Fruit fly (Drosophila melanogaster): Measurements from ENCODE around the gene CG44836.

The CG44836 gene

dm6 chr3L:16385252-16385879 is 14.7 kb downstream of the CG44836 start:
- no peak for TF ChIP-seq Dll (optimal IDR thresholded peaks at IDR 0.05)
- TF ChIP-seq psq (optimal IDR thresholded peaks at IDR 0.05) = no peak
- no peak for TF ChIP-seq usp (GFP tag; optimal IDR thresholded peaks at IDR 0.05)
- TF ChIP-seq pan (optimal IDR thresholded peaks at IDR 0.05) = no peak
- no peak for TF ChIP-seq EcR (GFP tag; optimal IDR thresholded peaks at IDR 0.05)
- no peak for TF ChIP-seq CG8478 (optimal IDR thresholded peaks at IDR 0.05)

- TF ChIP-seq CG8478 (optimal IDR thresholded peaks at IDR 0.05) (no peak), EcR (GFP tag; optimal IDR thresholded peaks at IDR 0.05) (no peak), pan (optimal IDR thresholded peaks at IDR 0.05) (no peak), usp (GFP tag; optimal IDR thresholded peaks at IDR 0.05) (no peak), psq (optimal IDR thresholded peaks at IDR 0.05) (no peak)
These were observed 15.8 kb downstream of the CG44836 start for dm6 chr3L:16384145-16384705.

dm6 chr3L:16383056-16383455 is 17.0 kb downstream of the CG44836 start:
- TF ChIP-seq CG8478 (optimal IDR thresholded peaks at IDR 0.05) (no peak), usp (GFP tag; optimal IDR thresholded peaks at IDR 0.05) (no peak), Dll (optimal IDR thresholded peaks at IDR 0.05) (no peak), pan (optimal IDR thresholded peaks at IDR 0.05) (no peak), psq (optimal IDR thresholded peaks at IDR 0.05) (no peak), EcR (GFP tag; optimal IDR thresholded peaks at IDR 0.05) (no peak)

- TF ChIP-seq pan (optimal IDR thresholded peaks at IDR 0.05) (no peak), usp (GFP tag; optimal IDR thresholded peaks at IDR 0.05) (no peak), CG8478 (optimal IDR thresholded peaks at IDR 0.05) (no peak), Dll (optimal IDR thresholded peaks at IDR 0.05) (no peak), psq (optimal IDR thresholded peaks at IDR 0.05) (no peak), EcR (GFP tag; optimal IDR thresholded peaks at IDR 0.05) (no peak)
These were observed 18.8 kb downstream of the CG44836 start, which contains the start of gene Agpat4 for dm6 chr3L:16381184-16381797. Agpat4 (minus strand) TSS chr3L:16381570.

dm6 chr3L:16380770-16381169 is 19.3 kb downstream of the CG44836 start:
- TF ChIP-seq usp (GFP tag; optimal IDR thresholded peaks at IDR 0.05) = no peak
- TF ChIP-seq pan (optimal IDR thresholded peaks at IDR 0.05) = no peak
- TF ChIP-seq CG8478 (optimal IDR thresholded peaks at IDR 0.05) = no peak
- TF ChIP-seq psq (optimal IDR thresholded peaks at IDR 0.05) = no peak
- TF ChIP-seq Dll (optimal IDR thresholded peaks at IDR 0.05) = no peak
- no peak for TF ChIP-seq EcR (GFP tag; optimal IDR thresholded peaks at IDR 0.05)

dm6 chr3L:16377768-16378764 is 22.0 kb downstream of the CG44836 start, which contains the start of gene roq:
roq (minus strand) TSS chr3L:16378566.
- TF ChIP-seq usp (GFP tag; optimal IDR thresholded peaks at IDR 0.05) = no peak
- peak; percentile 9 for TF ChIP-seq CG8478 (optimal IDR thresholded peaks at IDR 0.05)
- TF ChIP-seq EcR (GFP tag; optimal IDR thresholded peaks at IDR 0.05) = no peak
- no peak for TF ChIP-seq pan (optimal IDR thresholded peaks at IDR 0.05)

- TF ChIP-seq CG8478 (optimal IDR thresholded peaks at IDR 0.05) = no peak
- no peak for TF ChIP-seq pan (optimal IDR thresholded peaks at IDR 0.05)
- no peak for TF ChIP-seq Dll (optimal IDR thresholded peaks at IDR 0.05)
- TF ChIP-seq EcR (GFP tag; optimal IDR thresholded peaks at IDR 0.05) = no peak
- TF ChIP-seq usp (GFP tag; optimal IDR thresholded peaks at IDR 0.05) = no peak
- no peak for TF ChIP-seq psq (optimal IDR thresholded peaks at IDR 0.05)
These were observed 30.5 kb downstream of the CG44836 start, which contains the start of gene CG18814 for dm6 chr3L:16369526-16369925. CG18814 (plus strand) TSS chr3L:16369826.

dm6 chr3L:16368199-16368598 is 31.9 kb downstream of the CG44836 start, which contains the start of gene CG4842:
CG4842 (plus strand) TSS chr3L:16368389.
- TF ChIP-seq EcR (GFP tag; optimal IDR thresholded peaks at IDR 0.05) (no peak), usp (GFP tag; optimal IDR thresholded peaks at IDR 0.05) (no peak), psq (optimal IDR thresholded peaks at IDR 0.05) (no peak), CG8478 (optimal IDR thresholded peaks at IDR 0.05) (no peak), Dll (optimal IDR thresholded peaks at IDR 0.05) (no peak), pan (optimal IDR thresholded peaks at IDR 0.05) (no peak)

- TF ChIP-seq pan (optimal IDR thresholded peaks at IDR 0.05) = no peak
- TF ChIP-seq EcR (GFP tag; optimal IDR thresholded peaks at IDR 0.05) = no peak
- TF ChIP-seq psq (optimal IDR thresholded peaks at IDR 0.05) = no peak
- TF ChIP-seq CG8478 (optimal IDR thresholded peaks at IDR 0.05) = no peak
- TF ChIP-seq Dll (optimal IDR thresholded peaks at IDR 0.05) = no peak
- TF ChIP-seq usp (GFP tag; optimal IDR thresholded peaks at IDR 0.05) = no peak
These were observed 32.8 kb downstream of the CG44836 start, which contains the start of gene Cpr72Ec for dm6 chr3L:16367240-16367639. Cpr72Ec (minus strand) TSS chr3L:16367340.

dm6 chr3L:16364599-16364998 is 35.5 kb downstream of the CG44836 start, which contains the start of gene Cpr72Eb:
Cpr72Eb (plus strand) TSS chr3L:16364899.
- TF ChIP-seq CG8478 (optimal IDR thresholded peaks at IDR 0.05) (no peak), EcR (GFP tag; optimal IDR thresholded peaks at IDR 0.05) (no peak), pan (optimal IDR thresholded peaks at IDR 0.05) (no peak), psq (optimal IDR thresholded peaks at IDR 0.05) (no peak), usp (GFP tag; optimal IDR thresholded peaks at IDR 0.05) (no peak), Dll (optimal IDR thresholded peaks at IDR 0.05) (no peak)

dm6 chr3L:16364182-16364581 is 35.9 kb downstream of the CG44836 start:
- no peak for TF ChIP-seq CG8478 (optimal IDR thresholded peaks at IDR 0.05)
